Fruit fly (Drosophila melanogaster) Kc167 (cell line): ENCODE data around the gene CG16743.

Source experiments
- Myc ChIP-seq: fragments of >200 bp; optimal IDR thresholded peaks from 2 replicates; lab custom pipeline; 2017; ENCODE audit warnings: missing external identifiers
- Sin3A ChIP-seq: fragments of >200 bp; optimal IDR thresholded peaks from 2 replicates; lab custom pipeline; 2018; ENCODE audit warnings: missing external identifiers
- h ChIP-seq: fragments of >200 bp; optimal IDR thresholded peaks from 3 replicates; lab custom pipeline; 2018; ENCODE audit warnings: missing external identifiers
- insv ChIP-seq: fragments of >200 bp; optimal IDR thresholded peaks from 3 replicates; lab custom pipeline; 2018; ENCODE audit warnings: missing external identifiers
- psq ChIP-seq: fragments of >200 bp; optimal IDR thresholded peaks from 2 replicates; lab custom pipeline; 2017; ENCODE audit warnings: missing external identifiers
- ttk ChIP-seq: sonication (Bioruptor generic); optimal IDR thresholded peaks from 2 replicates; lab custom pipeline; 2017; ENCODE audit warnings: missing external identifiers

The CG16743 gene

dm6 chr2L:10976046-10976863 is 4.2 kb downstream of the CG16743 start, which contains the start of the genes ATPsynG and SCAR:
Gene ATPsynG, minus strand, starts transcription at chr2L:10976399.
Gene SCAR, plus strand, starts transcription at chr2L:10976772.
- no peak for TF ChIP-seq ttk (lab: Kevin White, UChicago)

- TF ChIP-seq psq (lab: Kevin White, UChicago), result no peak
Measured at dm6 chr2L:10976864-10977586, 4.9 kb downstream of the CG16743 start.

- TF ChIP-seq h (lab: Kevin White, UChicago), result no peak
- no peak for TF ChIP-seq psq (lab: Kevin White, UChicago)
- TF ChIP-seq insv, result no peak
- no peak for TF ChIP-seq Myc
- TF ChIP-seq Sin3A (lab: Kevin White, UChicago), result no peak
- TF ChIP-seq ttk (lab: Kevin White, UChicago), result no peak
Measured at dm6 chr2L:10986138-10986537, 14.1 kb downstream of the CG16743 start.

dm6 chr2L:10987370-10987853 is 15.3 kb downstream of the CG16743 start, which contains the start of the genes piwi and CG12253:
Gene piwi, minus strand, starts transcription at chr2L:10987420.
Gene CG12253, plus strand, starts transcription at chr2L:10987806.
- TF ChIP-seq ttk (lab: Kevin White, UChicago) (no peak), insv (no peak), h (lab: Kevin White, UChicago) (no peak), Sin3A (lab: Kevin White, UChicago) (no peak), Myc (no peak), psq (lab: Kevin White, UChicago) (no peak)

dm6 chr2L:10988026-10988425 is 15.9 kb downstream of the CG16743 start:
- no peak for TF ChIP-seq Sin3A (lab: Kevin White, UChicago)

- TF ChIP-seq h (lab: Kevin White, UChicago) (no peak), insv (no peak), Myc (no peak)
Measured at dm6 chr2L:10989162-10989561, 17.1 kb downstream of the CG16743 start, which contains the start of gene TTLL4A. Gene TTLL4A, plus strand, starts transcription at chr2L:10989401.

dm6 chr2L:11001376-11002122 is 29.5 kb downstream of the CG16743 start, which contains the start of the genes aub and lectin-33A:
Gene aub, minus strand, starts transcription at chr2L:11001476.
Gene lectin-33A, plus strand, starts transcription at chr2L:11002072.
- TF ChIP-seq Sin3A (lab: Kevin White, UChicago) (no peak), Myc (no peak), ttk (lab: Kevin White, UChicago) (no peak), insv (no peak), h (lab: Kevin White, UChicago) (no peak), psq (lab: Kevin White, UChicago) (no peak)

dm6 chr2L:11003925-11004673 is 32.0 kb downstream of the CG16743 start, which contains the start of gene RpL9:
Gene RpL9, minus strand, starts transcription at chr2L:11004189.
- TF ChIP-seq h (lab: Kevin White, UChicago) (no peak), psq (lab: Kevin White, UChicago) (no peak), Myc (no peak), ttk (lab: Kevin White, UChicago) (no peak), insv (no peak), Sin3A (lab: Kevin White, UChicago) (no peak)

- TF ChIP-seq ttk (lab: Kevin White, UChicago) (no peak), Myc (no peak), h (lab: Kevin White, UChicago) (no peak), insv (no peak), Sin3A (lab: Kevin White, UChicago) (no peak), psq (lab: Kevin White, UChicago) (no peak)
Measured at dm6 chr2L:11004674-11005045, 32.6 kb downstream of the CG16743 start, which contains the start of gene Nup154. Gene Nup154, plus strand, starts transcription at chr2L:11004820.

- TF ChIP-seq h (lab: Kevin White, UChicago) (no peak), psq (lab: Kevin White, UChicago) (no peak), Myc (no peak), Sin3A (lab: Kevin White, UChicago) (no peak), insv (no peak), ttk (lab: Kevin White, UChicago) (no peak)
Measured at dm6 chr2L:11010999-11011398, 38.9 kb downstream of the CG16743 start, which contains the start of the genes Art8 and dUTPase. Gene Art8, minus strand, starts transcription at chr2L:11011086. Gene dUTPase, plus strand, starts transcription at chr2L:11011312.

- TF ChIP-seq Myc (no peak), insv (no peak), ttk (lab: Kevin White, UChicago) (no peak)
Measured at dm6 chr2L:11014018-11014611, 42.0 kb downstream of the CG16743 start.
